Worm (Caenorhabditis elegans): Measurements from ENCODE around the gene K02F3.12.
A peak's percentile ranks its signal among the peaks of the same experiment; 100 is the strongest.

Gene K02F3.12

ce11 chrIII:832855-833504 lies 23.4 kb upstream of the K02F3.12 start, which contains the start of gene zip-2 (continued):
- TF ChIP-seq lin-35 (GFP tag; optimal IDR thresholded peaks at IDR 0.05) = peak in 1 of 2 experiments; percentile 48
- TF ChIP-seq lin-14 (GFP tag; optimal IDR thresholded peaks at IDR 0.05) = peak; percentile 60
- TF ChIP-seq aly-2 (tag; optimal IDR thresholded peaks at IDR 0.05) = no peak
- peak; percentile 39 for TF ChIP-seq blmp-1 (tag; optimal IDR thresholded peaks at IDR 0.05)
- TF ChIP-seq mep-1 (tag; optimal IDR thresholded peaks at IDR 0.05) = no peak
- no peak for TF ChIP-seq nhr-237 (tag; optimal IDR thresholded peaks at IDR 0.05)
- no peak for TF ChIP-seq isw-1 (GFP tag; IDR thresholded peaks at IDR 0.05)
- peak; percentile 52 for TF ChIP-seq nhr-71 (tag; optimal IDR thresholded peaks at IDR 0.05)
- TF ChIP-seq ceh-63 (GFP tag; optimal IDR thresholded peaks at IDR 0.05) = no peak
- TF ChIP-seq hlh-4 (tag; optimal IDR thresholded peaks at IDR 0.05) = no peak
- TF ChIP-seq nhr-84 (tag; optimal IDR thresholded peaks at IDR 0.05) = no peak
- TF ChIP-seq nhr-85 (tag) = no peak
- no peak for TF ChIP-seq nhr-11 (tag; optimal IDR thresholded peaks at IDR 0.05)
- no peak for TF ChIP-seq nhr-76 (tag; optimal IDR thresholded peaks at IDR 0.05)
- TF ChIP-seq ets-5 (GFP tag; IDR thresholded peaks at IDR 0.05) = no peak
- no peak for TF ChIP-seq sox-4 (tag; optimal IDR thresholded peaks at IDR 0.05)
- no peak for TF ChIP-seq egl-27 (tag; optimal IDR thresholded peaks at IDR 0.05)
- peak; percentile 65 for TF ChIP-seq fkh-8 (tag; optimal IDR thresholded peaks at IDR 0.05)
- TF ChIP-seq alr-1 (tag; optimal IDR thresholded peaks at IDR 0.05; ENCODE audit: borderline replicate concordance) = peak; percentile 99
- no peak for TF ChIP-seq fkh-10 (GFP tag; optimal IDR thresholded peaks at IDR 0.05)
- no peak for TF ChIP-seq lin-13 (GFP tag; optimal IDR thresholded peaks at IDR 0.05)
- TF ChIP-seq mab-9 (GFP tag; IDR thresholded peaks at IDR 0.05) = no peak
- no peak for TF ChIP-seq grh-1 (GFP tag; IDR thresholded peaks at IDR 0.05)
- no peak for TF ChIP-seq skn-1 (tag; optimal IDR thresholded peaks at IDR 0.05)
- TF ChIP-seq vab-15 (tag; optimal IDR thresholded peaks at IDR 0.05) = no peak
- no peak for TF ChIP-seq ceh-82 (tag; optimal IDR thresholded peaks at IDR 0.05)
- TF ChIP-seq lir-3 (tag; optimal IDR thresholded peaks at IDR 0.05; ENCODE audit: poor library complexity) = peak; percentile 7
- TF ChIP-seq xbp-1 (tag; optimal IDR thresholded peaks at IDR 0.05) = no peak
- TF ChIP-seq snpc-4 (tag; optimal IDR thresholded peaks at IDR 0.05) = no peak
- no peak for TF ChIP-seq sup-37 (GFP tag; optimal IDR thresholded peaks at IDR 0.05)
- no peak for TF ChIP-seq zip-4 (GFP tag; optimal IDR thresholded peaks at IDR 0.05)
- peak in 1 of 3 experiments; percentile 18 for TF ChIP-seq dpl-1 (GFP tag; optimal IDR thresholded peaks at IDR 0.05)
- TF ChIP-seq rnt-1 (tag; optimal IDR thresholded peaks at IDR 0.05) = no peak
- no peak for TF ChIP-seq ceh-88 (GFP tag; IDR thresholded peaks at IDR 0.05)
- peak in 2 of 6 experiments; percentile 54 to 74 for TF ChIP-seq elt-3 (tag; optimal IDR thresholded peaks at IDR 0.05)
- no peak for TF ChIP-seq ceh-90 (tag; optimal IDR thresholded peaks at IDR 0.05)
- TF ChIP-seq zag-1 (tag; optimal IDR thresholded peaks at IDR 0.05) = no peak
- TF ChIP-seq ces-1 (GFP tag; optimal IDR thresholded peaks at IDR 0.05) = no peak
- TF ChIP-seq lin-15B (tag; optimal IDR thresholded peaks at IDR 0.05) = no peak
- TF ChIP-seq ceh-8 (GFP tag; optimal IDR thresholded peaks at IDR 0.05) = no peak
- no peak for TF ChIP-seq unc-130 (tag; optimal IDR thresholded peaks at IDR 0.05)
- no peak for TF ChIP-seq aha-1 (tag; optimal IDR thresholded peaks at IDR 0.05)
- TF ChIP-seq mdl-1 (tag; optimal IDR thresholded peaks at IDR 0.05) = peak in 1 of 2 experiments; percentile 19
- TF ChIP-seq lsy-2 (tag; optimal IDR thresholded peaks at IDR 0.05) = peak in 1 of 2 experiments; percentile 9
- TF ChIP-seq fos-1 (tag; optimal IDR thresholded peaks at IDR 0.05) = no peak
- no peak for TF ChIP-seq tbx-2 (tag; optimal IDR thresholded peaks at IDR 0.05)
- TF ChIP-seq irx-1 (tag; optimal IDR thresholded peaks at IDR 0.05) = no peak
- no peak for TF ChIP-seq ztf-11 (tag; optimal IDR thresholded peaks at IDR 0.05)
- TF ChIP-seq nhr-77 (tag; optimal IDR thresholded peaks at IDR 0.05) = no peak
- peak; percentile 11 for TF ChIP-seq jun-1 (tag; optimal IDR thresholded peaks at IDR 0.05)
- TF ChIP-seq C04F5.9 (tag; optimal IDR thresholded peaks at IDR 0.05) = no peak
- peak; percentile 36 for TF ChIP-seq snu-23 (GFP tag; optimal IDR thresholded peaks at IDR 0.05)
- TF ChIP-seq lin-39 (tag; optimal IDR thresholded peaks at IDR 0.05) = no peak
